Fruit fly (Drosophila melanogaster) whole organism, embryonic: ENCODE measurements around the gene CG12811.

Source experiments
- Antp ChIP-seq: fragments of 200-800 bp; sonication (Bioruptor generic); optimal IDR thresholded peaks from 3 replicates; lab custom pipeline; 2016; ENCODE audit warnings: missing biosample characterization, missing genetic modification characterization
- CG10209 ChIP-seq: fragments of 200-800 bp; sonication (Bioruptor generic); optimal IDR thresholded peaks from 3 replicates; lab custom pipeline; 2017; ENCODE audit warnings: missing biosample characterization, mild to moderate bottlenecking, missing genetic modification characterization, missing genetic modification reagents
- CG10543 ChIP-seq: fragments of 200-800 bp; sonication (Bioruptor generic); optimal IDR thresholded peaks from 3 replicates; lab custom pipeline; 2017; ENCODE audit warnings: missing biosample characterization, mild to moderate bottlenecking, missing genetic modification characterization, moderate library complexity
- CG11085 ChIP-seq: fragments of 200-800 bp; sonication (Bioruptor generic); IDR thresholded peaks from 2 replicates; pipeline ENCODE4 v1.3.6; 2022; ENCODE audit warnings: missing biosample characterization, missing genetic modification characterization
- CG12071 ChIP-seq: fragments of 200-800 bp; sonication (Bioruptor generic); optimal IDR thresholded peaks from 3 replicates; lab custom pipeline; 2018; ENCODE audit warnings: missing biosample characterization, mild to moderate bottlenecking, missing genetic modification characterization
- CG1233 ChIP-seq: fragments of 200-800 bp; sonication (Bioruptor generic); optimal IDR thresholded peaks from 4 replicates; lab custom pipeline; 2018; ENCODE audit warnings: missing biosample characterization, mild to moderate bottlenecking, missing genetic modification characterization
- CG13296 ChIP-seq: fragments of 200-800 bp; sonication (Bioruptor generic); optimal IDR thresholded peaks from 3 replicates; lab custom pipeline; 2018; ENCODE audit warnings: missing biosample characterization, mild to moderate bottlenecking, missing genetic modification characterization
- CG13424 ChIP-seq: fragments of 200-800 bp; sonication (Bioruptor generic); optimal IDR thresholded peaks from 2 replicates; lab custom pipeline; 2019; ENCODE audit warnings: missing biosample characterization, mild to moderate bottlenecking, missing genetic modification characterization, moderate library complexity
- CG13894 ChIP-seq: fragments of 200-800 bp; sonication (Bioruptor generic); optimal IDR thresholded peaks from 3 replicates; lab custom pipeline; 2018; ENCODE audit warnings: missing biosample characterization, mild to moderate bottlenecking, missing genetic modification characterization, moderate library complexity
- CG15514 ChIP-seq: fragments of 200-800 bp; sonication (Bioruptor generic); optimal IDR thresholded peaks from 3 replicates; lab custom pipeline; 2017; ENCODE audit warnings: missing biosample characterization, missing genetic modification characterization, mild to moderate bottlenecking, moderate library complexity, missing genetic modification reagents
- CG18599 ChIP-seq: fragments of 200-800 bp; sonication (Bioruptor generic); optimal IDR thresholded peaks from 3 replicates; lab custom pipeline; 2017; ENCODE audit warnings: missing biosample characterization, missing genetic modification characterization, mild to moderate bottlenecking, moderate library complexity, missing genetic modification reagents
- CG2120 ChIP-seq: fragments of 200-800 bp; sonication (Bioruptor generic); optimal IDR thresholded peaks from 3 replicates; lab custom pipeline; 2016; ENCODE audit warnings: missing biosample characterization, missing genetic modification characterization
- CG30403 ChIP-seq: fragments of 200-800 bp; sonication (Bioruptor generic); optimal IDR thresholded peaks from 3 replicates; lab custom pipeline; 2016; ENCODE audit warnings: missing biosample characterization, missing genetic modification characterization
- CG31441 ChIP-seq: fragments of 200-800 bp; sonication (Bioruptor generic); IDR thresholded peaks from 2 replicates; pipeline ENCODE4 v1.3.6; 2022; ENCODE audit warnings: missing biosample characterization, missing genetic modification characterization
- CG34376 ChIP-seq: fragments of 200-800 bp; sonication (Bioruptor generic); optimal IDR thresholded peaks from 2 replicates; lab custom pipeline; 2018; ENCODE audit warnings: missing biosample characterization, mild to moderate bottlenecking, missing genetic modification characterization
- CG7556 ChIP-seq: fragments of 200-800 bp; sonication (Bioruptor generic); optimal IDR thresholded peaks from 2 replicates; lab custom pipeline; 2017; ENCODE audit warnings: missing biosample characterization, mild to moderate bottlenecking, missing genetic modification characterization
- CG8924 ChIP-seq: fragments of 200-800 bp; optimal IDR thresholded peaks from 3 replicates; lab custom pipeline; 2019; ENCODE audit warnings: missing biosample characterization, mild to moderate bottlenecking, missing genetic modification characterization, moderate library complexity
- CoRest ChIP-seq: fragments of 200-800 bp; sonication (Bioruptor generic); optimal IDR thresholded peaks from 3 replicates; lab custom pipeline; 2018; ENCODE audit warnings: missing biosample characterization, mild to moderate bottlenecking, missing genetic modification characterization, moderate library complexity
- CrebB ChIP-seq: fragments of 200-800 bp; sonication (Bioruptor generic); optimal IDR thresholded peaks from 3 replicates; lab custom pipeline; 2018; ENCODE audit warnings: missing biosample characterization, mild to moderate bottlenecking, missing genetic modification characterization
- Doc2 ChIP-seq: fragments of 200-800 bp; sonication (Bioruptor generic); IDR thresholded peaks from 2 replicates; pipeline ENCODE4 v1.3.6; 2022; ENCODE audit warnings: missing biosample characterization, missing genetic modification characterization
- E2f2 ChIP-seq: fragments of 200-800 bp; sonication (Bioruptor generic); IDR thresholded peaks from 2 replicates; pipeline ENCODE4 v1.3.6; 2022; ENCODE audit warnings: missing biosample characterization, missing genetic modification characterization
- GATAe ChIP-seq: fragments of 200-800 bp; sonication (Bioruptor generic); conservative IDR thresholded peaks from 2 replicates; pipeline ENCODE4 v1.3.6; 2022; ENCODE audit warnings: missing biosample characterization, missing genetic modification characterization
- Hey ChIP-seq: fragments of 200-800 bp; sonication (Bioruptor generic); optimal IDR thresholded peaks from 3 replicates; lab custom pipeline; 2018; ENCODE audit warnings: missing biosample characterization, mild to moderate bottlenecking, missing genetic modification characterization
- HmgD ChIP-seq: fragments of 200-800 bp; sonication (Bioruptor generic); optimal IDR thresholded peaks from 3 replicates; lab custom pipeline; 2016; ENCODE audit warnings: missing biosample characterization, missing genetic modification characterization
- HmgZ ChIP-seq: fragments of 200-800 bp; sonication (Bioruptor generic); optimal IDR thresholded peaks from 2 replicates; lab custom pipeline; 2018; ENCODE audit warnings: missing biosample characterization, mild to moderate bottlenecking, missing genetic modification characterization
- Hr51 ChIP-seq, 2 experiments: fragments of 200-800 bp; sonication (Bioruptor generic); optimal IDR thresholded peaks; 2 replicates in 1 of 2; 3 replicates in 1 of 2; lab custom pipeline; 2016 to 2018; ENCODE audit warnings: missing biosample characterization in 2 of 2, missing genetic modification characterization in 2 of 2, mild to moderate bottlenecking in 1 of 2, moderate library complexity in 1 of 2
- NC2β ChIP-seq: fragments of 200-800 bp; sonication (Bioruptor generic); optimal IDR thresholded peaks from 2 replicates; lab custom pipeline; 2016; ENCODE audit warnings: missing biosample characterization, missing genetic modification characterization
- Oli ChIP-seq: fragments of 200-800 bp; sonication (Bioruptor generic); optimal IDR thresholded peaks from 2 replicates; lab custom pipeline; 2018; ENCODE audit warnings: missing biosample characterization, mild to moderate bottlenecking, missing genetic modification characterization, moderate library complexity
- PHDP ChIP-seq: fragments of 200-800 bp; sonication (Bioruptor generic); optimal IDR thresholded peaks from 3 replicates; lab custom pipeline; 2018; ENCODE audit warnings: missing biosample characterization, mild to moderate bottlenecking, missing genetic modification characterization, moderate library complexity
- Vsx1 ChIP-seq: fragments of 200-800 bp; sonication (Bioruptor generic); optimal IDR thresholded peaks from 2 replicates; lab custom pipeline; 2017; ENCODE audit warnings: missing biosample characterization, mild to moderate bottlenecking, missing genetic modification characterization, missing genetic modification reagents
- ase ChIP-seq: fragments of 200-800 bp; sonication (Bioruptor generic); IDR thresholded peaks from 3 replicates; pipeline ENCODE4 v1.3.6; 2022; ENCODE audit warnings: missing biosample characterization, missing genetic modification characterization
- bcd ChIP-seq: fragments of 200-800 bp; sonication (Bioruptor generic); optimal IDR thresholded peaks from 2 replicates; lab custom pipeline; 2017; ENCODE audit warnings: missing biosample characterization, mild to moderate bottlenecking, missing genetic modification characterization
- corto ChIP-seq: fragments of 200-800 bp; sonication (Bioruptor generic); optimal IDR thresholded peaks from 2 replicates; lab custom pipeline; 2016; ENCODE audit warnings: missing biosample characterization, mild to moderate bottlenecking, missing genetic modification characterization, moderate library complexity
- dimm ChIP-seq: fragments of 200-800 bp; sonication (Bioruptor generic); IDR thresholded peaks from 2 replicates; pipeline ENCODE4 v1.3.6; 2022; ENCODE audit warnings: missing biosample characterization, missing genetic modification characterization
- emc ChIP-seq: fragments of 200-800 bp; sonication (Bioruptor generic); optimal IDR thresholded peaks from 2 replicates; lab custom pipeline; 2016; ENCODE audit warnings: missing biosample characterization, missing genetic modification characterization
- exex ChIP-seq: fragments of 200-800 bp; sonication (Bioruptor generic); optimal IDR thresholded peaks from 4 replicates; lab custom pipeline; 2018; ENCODE audit warnings: missing biosample characterization, mild to moderate bottlenecking, missing genetic modification characterization, moderate library complexity
- ham ChIP-seq: fragments of 200-800 bp; sonication (Bioruptor generic); IDR thresholded peaks from 2 replicates; pipeline ENCODE4 v1.3.6; 2022; ENCODE audit warnings: missing biosample characterization, missing genetic modification characterization
- lab ChIP-seq: fragments of 200-800 bp; sonication (Bioruptor generic); optimal IDR thresholded peaks from 3 replicates; lab custom pipeline; 2017; ENCODE audit warnings: missing biosample characterization, missing genetic modification characterization, mild to moderate bottlenecking, moderate library complexity, missing genetic modification reagents
- lbe ChIP-seq: fragments of 200-800 bp; sonication (Bioruptor generic); optimal IDR thresholded peaks from 2 replicates; lab custom pipeline; 2016; ENCODE audit warnings: missing biosample characterization, mild to moderate bottlenecking, missing genetic modification characterization
- mirr ChIP-seq: fragments of 200-800 bp; sonication (Bioruptor generic); optimal IDR thresholded peaks from 3 replicates; lab custom pipeline; 2018; ENCODE audit warnings: missing biosample characterization, mild to moderate bottlenecking, missing genetic modification characterization
- pho ChIP-seq: fragments of 200-800 bp; sonication (Bioruptor generic); optimal IDR thresholded peaks from 2 replicates; lab custom pipeline; 2016; ENCODE audit warnings: missing biosample characterization, missing genetic modification characterization
- pnt ChIP-seq: fragments of 200-800 bp; sonication (Bioruptor generic); optimal IDR thresholded peaks from 3 replicates; lab custom pipeline; 2016; ENCODE audit warnings: missing biosample characterization, missing genetic modification characterization
- row ChIP-seq: fragments of 200-800 bp; sonication (Bioruptor generic); IDR thresholded peaks from 3 replicates; pipeline ENCODE4 v1.3.6; 2022; ENCODE audit warnings: missing biosample characterization, missing genetic modification characterization
- sens ChIP-seq: fragments of 200-800 bp; sonication (Bioruptor generic); peaks from one replicate; lab custom pipeline; 2016; ENCODE audit warnings: missing biosample characterization, missing genetic modification characterization
- sug ChIP-seq: fragments of 200-800 bp; optimal IDR thresholded peaks from 2 replicates; lab custom pipeline; 2019; ENCODE audit warnings: missing biosample characterization, mild to moderate bottlenecking, missing genetic modification characterization, moderate library complexity
- trem ChIP-seq: fragments of 200-800 bp; optimal IDR thresholded peaks from 3 replicates; lab custom pipeline; 2019; ENCODE audit warnings: missing biosample characterization, mild to moderate bottlenecking, missing genetic modification characterization, moderate library complexity

Gene CG12811

DNA sequence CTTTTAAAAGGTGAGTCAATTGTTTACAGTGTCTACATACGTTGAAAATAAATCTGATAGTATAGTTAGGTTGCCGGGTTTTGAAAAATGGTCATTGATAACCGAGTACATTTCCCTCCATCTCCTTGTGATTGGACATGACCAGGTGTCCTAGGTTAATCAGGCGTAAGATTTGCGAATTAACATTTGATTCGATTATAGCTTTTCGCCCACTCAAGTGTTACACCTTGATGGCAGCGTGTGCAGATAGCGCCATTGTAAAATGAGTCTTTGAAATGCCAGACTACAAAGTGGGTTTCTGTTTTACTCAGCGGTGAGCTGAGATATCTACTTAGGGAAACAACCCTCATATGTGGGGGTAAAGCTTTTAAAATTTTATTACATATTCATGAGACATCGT is 6.4 kb upstream of the CG12811 start:
- TF ChIP-seq pnt (GFP tag; lab: Kevin White, UChicago) (no peak), exex (tag; lab: Kevin White, UChicago) (peak; percentile 79), CG2120 (GFP tag; lab: Kevin White, UChicago) (peak; percentile 34), CG7556 (GFP tag; lab: Kevin White, UChicago) (peak; percentile 24), sug (tag; lab: Kevin White, UChicago) (peak; percentile 30), mirr (GFP tag; lab: Kevin White, UChicago) (peak; percentile 82), Antp (GFP tag; lab: Kevin White, UChicago) (no peak)
- TF ChIP-seq, all 482 proteins: peak for 5

DNA sequence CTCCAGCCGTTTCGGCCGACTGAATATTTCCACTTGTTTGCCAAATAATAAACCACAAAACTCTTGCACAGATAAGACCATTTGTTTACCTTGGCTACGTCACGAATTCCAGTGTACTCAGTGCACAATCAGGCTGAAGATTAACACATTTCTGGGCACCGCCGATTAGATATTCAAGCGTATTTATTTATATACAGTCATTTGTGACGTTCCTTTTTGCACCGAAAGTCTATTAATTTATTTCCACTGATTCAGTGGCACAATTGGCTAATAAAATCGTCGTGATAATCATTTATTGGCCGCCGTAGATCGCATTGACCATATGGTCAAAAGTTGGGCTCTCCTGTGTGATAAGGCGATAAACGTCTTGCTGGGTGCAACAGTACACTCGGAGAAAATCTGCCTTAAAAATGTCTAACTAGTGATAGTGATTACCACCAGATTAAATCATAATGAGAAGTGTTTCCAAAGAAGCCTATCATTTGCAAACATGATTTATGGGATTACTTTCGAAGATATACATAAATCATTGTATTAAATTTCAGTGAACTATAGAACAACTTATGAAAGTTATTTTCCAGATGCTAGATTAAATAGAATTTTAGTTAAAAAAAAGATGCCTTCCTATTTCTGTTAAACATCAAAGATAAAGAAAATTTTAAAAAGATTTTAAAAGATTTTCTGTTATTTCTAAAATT is 5.8 kb upstream of the CG12811 start:
- TF ChIP-seq CG15514 (GFP tag; lab: Kevin White, UChicago) (peak; percentile 22), bcd (GFP tag; lab: Kevin White, UChicago) (peak; percentile 5), pnt (GFP tag; lab: Kevin White, UChicago) (no peak), Doc2 (GFP tag; lab: Robert Waterston, UW) (no peak), ham (no peak), sens (peak; percentile 41), PHDP (tag; lab: Kevin White, UChicago) (peak; percentile 7), CG10209 (peak; percentile 14), row (GFP tag; lab: Robert Waterston, UW) (peak; percentile 45; the same call in 2 of the 3 replicates), CoRest (tag; lab: Kevin White, UChicago) (peak; percentile 54), Hr51 (GFP tag; optimal IDR thresholded peaks at IDR 0.05; lab: Kevin White, UChicago) (peak in 1 of 2 experiments; percentile 7), CG8924 (tag; lab: Kevin White, UChicago) (peak; percentile 35), CG13424 (tag; lab: Kevin White, UChicago) (peak; percentile 27), dimm (GFP tag; lab: Robert Waterston, UW) (no peak), Hey (tag; lab: Kevin White, UChicago) (peak; percentile 62), CG12071 (peak; percentile 57), CG2120 (GFP tag; lab: Kevin White, UChicago) (peak; percentile 62), CrebB (tag; lab: Kevin White, UChicago) (peak; percentile 48), CG31441 (GFP tag; lab: Robert Waterston, UW) (0 out of 2 replicates have a peak, but pooled peaks have one; percentile 8), lab (GFP tag; lab: Kevin White, UChicago) (peak; percentile 7), emc (no peak), CG11085 (GFP tag; lab: Robert Waterston, UW) (no peak), CG13894 (tag; lab: Kevin White, UChicago) (peak; percentile 34), Vsx1 (peak; percentile 93), corto (GFP tag; lab: Kevin White, UChicago) (peak; percentile 66), CG1233 (peak; percentile 0), CG34376 (GFP tag; lab: Kevin White, UChicago) (peak; percentile 89), NC2β (GFP tag; lab: Kevin White, UChicago) (no peak), Oli (tag; lab: Kevin White, UChicago) (peak; percentile 10), trem (no peak), E2f2 (0 out of 2 replicates have a peak, but pooled peaks have one; percentile 6), lbe (GFP tag; lab: Kevin White, UChicago) (peak; percentile 39), HmgZ (tag; lab: Kevin White, UChicago) (peak; percentile 39), CG18599 (peak; percentile 41), CG10543 (GFP tag; lab: Kevin White, UChicago) (peak; percentile 28), GATAe (peak; percentile 50; the same call in 1 of the 2 replicates), CG13296 (peak; percentile 54), CG30403 (GFP tag; lab: Kevin White, UChicago) (peak; percentile 25), HmgD (GFP tag; lab: Kevin White, UChicago) (no peak), ase (GFP tag; lab: Robert Waterston, UW) (no peak), pho (GFP tag; lab: Kevin White, UChicago) (no peak)
